Fruit fly (Drosophila melanogaster): ENCODE data around the gene CG10405.

Gene CG10405

DNA sequence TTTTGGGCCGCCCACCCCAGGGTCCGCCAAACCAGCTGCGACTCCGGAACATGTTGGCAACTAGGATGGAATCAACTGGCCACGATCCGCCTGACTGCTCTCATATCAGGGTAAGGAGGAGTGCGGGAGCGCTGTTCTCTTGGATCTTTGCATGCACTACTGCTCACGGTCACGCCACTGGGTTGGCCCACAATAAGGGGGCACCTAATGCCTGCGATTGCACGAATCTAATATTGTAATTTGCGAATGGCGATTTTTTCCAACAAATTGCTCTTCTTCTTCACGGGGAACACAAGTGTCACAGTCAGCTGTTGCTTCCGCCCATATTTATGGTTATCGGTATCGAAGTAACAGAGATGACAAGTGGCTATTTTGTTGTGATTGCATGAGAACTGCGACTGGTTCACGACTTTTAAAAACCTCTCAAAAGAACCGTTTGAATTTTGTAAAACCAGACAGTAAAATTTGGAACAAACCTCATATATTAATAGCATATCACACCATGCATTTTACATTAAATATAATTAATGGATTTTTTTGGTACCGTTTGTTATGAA is 12.8 kb upstream of the CG10405 start, which contains the start of gene ema:
TSS of gene ema (minus strand) at position 295 of the 557 bp plus-strand sequence.
- TF ChIP-seq psq (optimal IDR thresholded peaks at IDR 0.05) (no peak), ttk (optimal IDR thresholded peaks at IDR 0.05) (no peak)

DNA sequence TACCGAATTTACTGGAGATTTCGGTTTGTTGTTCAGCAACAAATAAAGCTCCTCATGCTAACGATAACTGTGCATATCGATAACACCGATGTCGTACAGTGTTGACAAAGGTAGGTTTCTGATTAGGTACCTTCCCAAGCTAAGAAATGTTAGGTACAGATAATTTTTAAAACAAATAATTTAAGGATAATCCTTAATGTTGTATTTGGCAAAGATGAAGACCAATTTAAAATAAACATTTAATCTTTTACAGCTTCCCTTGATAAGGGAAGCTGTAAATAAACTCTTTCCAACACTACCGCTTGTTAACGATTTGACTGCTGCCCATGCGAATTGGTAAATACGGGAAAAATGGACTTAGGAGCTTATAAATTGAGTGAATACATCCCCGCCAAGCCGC is 11.4 kb upstream of the CG10405 start, which contains the start of the genes Ttc1 and CG14882:
TSS of gene Ttc1 (minus strand) at position 71 of the 400 bp plus-strand sequence.
TSS of gene CG14882 (plus strand) at position 271 of the 400 bp plus-strand sequence.
- TF ChIP-seq h (optimal IDR thresholded peaks at IDR 0.05) (no peak), Myc (optimal IDR thresholded peaks at IDR 0.05) (no peak), Sin3A (optimal IDR thresholded peaks at IDR 0.05) (no peak), psq (optimal IDR thresholded peaks at IDR 0.05) (no peak), ttk (optimal IDR thresholded peaks at IDR 0.05) (no peak), insv (optimal IDR thresholded peaks at IDR 0.05) (no peak)

DNA sequence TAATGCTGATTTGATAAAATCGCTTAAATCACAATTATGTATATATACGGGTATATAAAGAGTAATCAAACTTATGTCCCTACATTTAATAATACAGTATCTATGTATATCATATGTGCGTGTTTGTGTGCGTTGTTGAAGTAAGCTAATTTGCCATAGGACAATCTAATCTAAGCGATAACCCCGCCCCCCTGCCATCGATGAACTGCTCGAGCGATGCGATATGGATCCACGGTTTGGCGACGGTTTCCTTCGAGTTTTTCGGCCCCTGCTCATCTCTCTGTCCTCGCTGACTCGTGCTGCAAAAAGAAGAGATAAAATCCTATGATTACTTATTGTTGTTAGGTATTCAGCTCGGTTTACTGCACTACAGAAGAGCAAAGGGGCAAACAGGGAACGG is 7.5 kb upstream of the CG10405 start:
- TF ChIP-seq insv (optimal IDR thresholded peaks at IDR 0.05): no peak
- TF ChIP-seq Myc (optimal IDR thresholded peaks at IDR 0.05): no peak
- TF ChIP-seq h (optimal IDR thresholded peaks at IDR 0.05): no peak
- no peak for TF ChIP-seq psq (optimal IDR thresholded peaks at IDR 0.05)

DNA sequence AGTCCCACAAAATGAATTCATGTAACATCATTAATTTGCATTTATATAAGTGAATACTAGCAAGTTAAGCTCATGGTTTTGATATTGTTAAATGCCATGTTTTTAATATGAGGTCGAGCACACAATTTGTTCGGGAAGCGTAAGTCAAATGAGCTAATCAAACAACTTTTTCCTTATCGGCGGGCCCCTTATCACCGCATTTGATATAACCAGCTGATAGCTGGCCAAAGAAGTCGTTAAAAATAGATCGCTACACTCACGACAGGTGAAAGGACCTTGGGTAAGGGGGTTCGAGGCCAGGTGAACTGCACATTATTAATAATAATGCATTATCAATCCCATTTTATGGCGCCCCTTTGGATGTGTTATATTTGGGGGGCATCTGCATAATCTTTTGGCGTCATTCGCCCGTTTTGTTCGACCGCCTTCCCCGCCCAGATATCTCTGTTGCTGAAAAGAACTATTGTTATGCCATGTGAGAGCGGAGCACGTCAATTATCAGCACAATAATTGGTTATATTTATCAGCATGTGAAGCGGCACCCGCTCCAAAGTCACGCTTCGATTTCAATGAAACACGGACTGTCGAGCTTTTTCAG is 6.7 kb upstream of the CG10405 start:
- TF ChIP-seq Myc (optimal IDR thresholded peaks at IDR 0.05): no peak
- no peak for TF ChIP-seq psq (optimal IDR thresholded peaks at IDR 0.05)
- TF ChIP-seq Sin3A (optimal IDR thresholded peaks at IDR 0.05): no peak
- no peak for TF ChIP-seq insv (optimal IDR thresholded peaks at IDR 0.05)
- no peak for TF ChIP-seq ttk (optimal IDR thresholded peaks at IDR 0.05)
- TF ChIP-seq h (optimal IDR thresholded peaks at IDR 0.05): no peak

DNA sequence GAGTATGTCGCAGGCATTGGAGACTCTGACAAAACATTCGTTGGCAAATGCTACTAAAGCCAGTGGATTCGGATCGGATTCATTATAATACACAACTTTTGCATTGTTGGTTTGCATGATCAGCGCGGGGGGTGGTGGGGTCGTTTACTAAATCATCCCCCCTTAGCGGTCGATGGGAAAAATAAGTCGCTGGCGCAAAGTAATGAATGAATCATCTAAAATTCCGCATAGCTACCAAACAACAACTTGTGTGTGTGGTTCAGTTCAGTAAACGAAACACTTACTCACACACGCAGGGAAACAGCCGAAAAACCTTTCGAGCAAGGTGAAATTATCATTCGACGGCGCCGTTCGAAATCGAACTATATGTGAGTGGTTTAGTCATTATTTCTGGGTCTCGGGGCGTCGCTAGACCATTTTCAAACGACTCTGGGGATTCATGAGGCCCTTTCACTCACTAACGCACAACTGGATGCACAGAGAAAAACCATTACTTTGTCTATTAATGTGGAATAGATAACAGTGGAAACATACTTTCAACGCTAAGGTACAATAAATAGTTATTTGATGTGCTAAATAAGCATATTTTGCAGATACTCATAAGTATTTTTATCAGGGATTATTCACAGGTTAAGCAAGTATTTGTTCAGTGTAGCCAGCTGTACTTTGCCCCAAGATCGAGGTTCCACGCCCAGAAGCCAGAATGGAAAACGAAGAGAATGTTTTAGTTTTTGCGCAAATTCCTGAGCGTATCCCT is 5.7 kb upstream of the CG10405 start:
- TF ChIP-seq h (optimal IDR thresholded peaks at IDR 0.05) (no peak), Sin3A (optimal IDR thresholded peaks at IDR 0.05) (no peak), Myc (optimal IDR thresholded peaks at IDR 0.05) (no peak), ttk (optimal IDR thresholded peaks at IDR 0.05) (no peak), insv (optimal IDR thresholded peaks at IDR 0.05) (no peak), psq (optimal IDR thresholded peaks at IDR 0.05) (no peak)

DNA sequence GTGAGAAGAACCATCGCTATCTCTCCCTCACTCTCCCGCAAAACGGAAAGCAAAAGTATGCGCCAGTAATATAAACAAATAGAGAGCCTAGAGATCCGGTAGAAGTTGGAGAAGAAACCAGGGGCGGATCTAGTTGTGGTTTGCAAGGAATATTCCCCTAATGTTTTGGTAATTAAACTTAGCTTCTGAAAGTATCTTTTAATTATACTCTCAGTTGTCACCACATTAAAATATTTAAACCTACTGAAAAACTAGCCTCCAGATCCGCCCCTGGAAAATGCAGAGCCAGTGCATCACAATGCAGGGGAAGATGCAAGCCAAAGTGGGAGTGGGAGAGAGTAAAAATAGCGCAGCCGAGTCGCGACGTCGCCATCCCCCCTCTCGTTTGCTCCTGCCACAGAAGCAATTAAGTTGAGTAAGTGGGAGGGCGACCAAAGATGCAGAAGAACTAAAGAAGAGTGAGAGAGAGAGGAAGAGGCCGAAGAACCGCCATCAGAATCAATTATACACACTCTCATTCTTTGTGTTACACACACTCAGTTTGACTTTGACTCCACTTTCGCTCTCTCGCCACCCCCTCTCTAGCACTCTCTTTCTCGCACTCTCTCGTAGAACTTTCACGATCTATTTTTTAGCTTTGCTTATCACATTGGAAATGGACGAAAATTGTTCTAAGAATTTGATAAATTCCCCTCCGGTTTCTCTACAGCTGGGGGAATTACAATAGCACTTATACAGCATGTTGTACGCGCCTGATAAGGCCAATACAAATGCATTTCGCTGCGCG is 4.9 kb upstream of the CG10405 start:
- no peak for TF ChIP-seq h (optimal IDR thresholded peaks at IDR 0.05)

DNA sequence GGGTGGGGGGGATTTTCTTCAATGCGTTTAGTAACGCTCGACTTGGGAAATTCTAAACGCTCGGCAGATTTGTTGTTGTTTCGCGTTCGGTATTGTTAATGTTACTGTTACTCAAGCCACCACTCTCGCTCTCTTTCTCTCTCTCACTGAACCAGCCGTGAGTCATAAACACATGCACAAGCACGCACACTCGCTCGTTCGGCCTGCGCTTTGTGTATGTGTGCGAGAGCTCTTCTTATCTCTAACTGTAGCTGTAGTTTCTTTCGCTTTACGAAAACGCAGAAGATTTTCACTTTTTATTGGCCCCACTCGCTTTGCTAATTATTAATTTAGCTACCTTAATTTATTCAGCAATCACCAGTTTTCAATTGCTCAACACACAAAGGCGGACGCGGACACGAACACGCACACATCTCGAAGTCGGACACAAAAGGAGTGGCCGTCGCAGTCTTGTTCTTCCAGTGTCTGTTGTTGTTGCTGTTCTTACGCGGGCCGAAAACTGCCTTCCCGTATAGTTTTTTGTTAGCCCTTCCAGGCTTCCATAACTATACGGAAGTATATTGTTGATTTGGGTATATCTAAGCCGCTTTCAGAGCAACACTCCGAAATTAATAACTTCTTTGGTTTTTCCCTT is 1.2 kb upstream of the CG10405 start:
- TF ChIP-seq h (optimal IDR thresholded peaks at IDR 0.05) (no peak), Sin3A (optimal IDR thresholded peaks at IDR 0.05) (no peak), ttk (optimal IDR thresholded peaks at IDR 0.05) (no peak), psq (optimal IDR thresholded peaks at IDR 0.05) (no peak), insv (optimal IDR thresholded peaks at IDR 0.05) (no peak), Myc (optimal IDR thresholded peaks at IDR 0.05) (no peak)

DNA sequence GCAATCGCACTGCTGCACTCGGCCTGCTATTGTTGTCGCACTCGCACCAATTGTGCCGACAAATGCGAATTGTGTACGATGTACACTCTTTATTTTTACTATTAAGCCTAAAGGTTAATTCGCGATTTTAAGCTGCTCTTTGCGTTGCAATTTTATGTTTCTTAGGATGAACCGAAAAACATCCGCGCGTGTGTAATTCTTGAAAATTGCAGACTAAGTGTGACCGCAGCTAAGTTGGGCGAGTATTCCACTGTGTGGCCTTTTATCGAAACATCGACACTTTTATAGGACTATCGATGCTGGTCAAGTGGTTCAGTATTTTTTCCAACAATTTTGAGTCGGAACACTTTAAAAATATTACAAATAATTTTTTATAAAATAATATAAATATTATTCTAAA is 695 bp upstream of the CG10405 start, which contains the start of gene Pak3:
TSS of gene Pak3 (minus strand) at position 225 of the 400 bp plus-strand sequence.
- TF ChIP-seq Sin3A (optimal IDR thresholded peaks at IDR 0.05) (no peak), h (optimal IDR thresholded peaks at IDR 0.05) (no peak), Myc (optimal IDR thresholded peaks at IDR 0.05) (no peak), psq (optimal IDR thresholded peaks at IDR 0.05) (no peak), ttk (optimal IDR thresholded peaks at IDR 0.05) (no peak), insv (optimal IDR thresholded peaks at IDR 0.05) (no peak)

DNA sequence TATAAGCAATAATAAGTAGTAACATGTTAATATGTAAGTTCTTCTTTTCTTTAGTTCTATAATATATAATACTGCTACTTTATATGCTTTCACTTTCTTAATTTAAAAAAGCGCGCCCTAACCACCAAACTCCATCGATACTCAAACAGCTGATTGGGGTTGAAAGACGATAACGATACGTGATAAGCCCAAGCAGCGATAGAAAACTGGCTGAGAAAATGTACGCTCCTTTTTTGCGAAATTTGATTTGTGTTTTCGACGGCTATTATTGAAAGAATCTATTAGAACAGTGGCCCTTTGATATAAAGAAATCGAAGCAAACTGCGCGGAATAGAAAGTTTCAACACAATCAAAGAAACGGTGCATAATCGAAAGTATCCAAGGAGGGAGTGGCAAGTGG is 1.6 kb downstream of the CG10405 start, which contains the start of gene CG14883:
TSS of gene CG14883 (plus strand) at position 178 of the 400 bp plus-strand sequence.
- TF ChIP-seq ttk (optimal IDR thresholded peaks at IDR 0.05): no peak
- no peak for TF ChIP-seq psq (optimal IDR thresholded peaks at IDR 0.05)
- TF ChIP-seq h (optimal IDR thresholded peaks at IDR 0.05): no peak
- no peak for TF ChIP-seq Myc (optimal IDR thresholded peaks at IDR 0.05)
- no peak for TF ChIP-seq insv (optimal IDR thresholded peaks at IDR 0.05)
- TF ChIP-seq Sin3A (optimal IDR thresholded peaks at IDR 0.05): no peak

DNA sequence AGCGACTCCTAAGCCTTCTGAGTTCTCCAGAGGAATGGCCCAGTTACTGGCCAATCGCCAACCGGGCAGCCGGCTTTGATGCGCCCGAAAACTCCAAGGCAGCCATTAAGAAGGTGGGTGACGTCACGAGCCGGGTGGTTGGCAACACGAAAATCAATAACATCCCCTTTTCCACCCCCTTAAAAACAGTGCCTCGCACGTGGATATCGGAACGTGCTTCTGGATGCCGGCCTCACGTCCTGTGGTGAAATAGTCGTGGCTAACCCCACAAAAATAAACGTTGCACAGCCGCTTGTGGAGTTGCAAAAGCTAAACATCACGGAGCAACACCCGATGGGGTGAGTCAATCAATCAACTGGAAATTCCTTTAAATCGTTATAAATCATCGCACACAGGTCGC is 2.3 kb downstream of the CG10405 start:
- TF ChIP-seq Myc (optimal IDR thresholded peaks at IDR 0.05) (no peak), insv (optimal IDR thresholded peaks at IDR 0.05) (no peak), Sin3A (optimal IDR thresholded peaks at IDR 0.05) (no peak), psq (optimal IDR thresholded peaks at IDR 0.05) (no peak), ttk (optimal IDR thresholded peaks at IDR 0.05) (no peak), h (optimal IDR thresholded peaks at IDR 0.05) (no peak)

DNA sequence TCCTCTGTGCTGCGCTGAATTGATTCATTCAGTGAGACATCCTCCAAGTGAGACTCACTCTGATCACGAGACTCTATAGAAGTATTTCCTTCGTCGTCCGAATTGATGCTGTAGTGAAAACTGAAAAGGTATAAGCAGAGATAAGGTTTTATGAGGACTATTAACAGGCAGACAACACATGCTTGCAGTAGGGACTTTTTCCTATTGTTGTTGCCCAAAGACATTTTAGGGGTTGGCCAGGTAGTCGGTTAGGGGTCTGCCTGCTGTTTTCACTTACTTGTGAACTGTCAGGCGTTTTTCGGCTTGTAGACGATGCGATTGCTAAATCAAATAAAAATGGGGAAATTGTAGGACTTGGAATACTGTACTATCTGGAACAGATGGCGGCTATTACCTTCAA is 14.3 kb downstream of the CG10405 start:
- TF ChIP-seq h (optimal IDR thresholded peaks at IDR 0.05): no peak
- TF ChIP-seq ttk (optimal IDR thresholded peaks at IDR 0.05): no peak
- TF ChIP-seq Sin3A (optimal IDR thresholded peaks at IDR 0.05): no peak
- no peak for TF ChIP-seq Myc (optimal IDR thresholded peaks at IDR 0.05)
- no peak for TF ChIP-seq psq (optimal IDR thresholded peaks at IDR 0.05)
- TF ChIP-seq insv (optimal IDR thresholded peaks at IDR 0.05): no peak

All from Kc167 (cell line).